Worm (Caenorhabditis elegans) whole organism, mixed stage, embryonic: Measurements from ENCODE around the gene chs-2.

Experiments
- elt-1 ChIP-seq: sonication (generic microtip); optimal IDR thresholded peaks from 2 replicates; lab custom pipeline; 2017; ENCODE audit warnings: missing genetic modification characterization, mild to moderate bottlenecking, missing compliant biosample characterization, antibody characterized with exemption, moderate library complexity, borderline replicate concordance; ENCODE audit not compliant: insufficient read depth
- elt-3 ChIP-seq: fragments of 150-350 bp; optimal IDR thresholded peaks from 2 replicates; lab custom pipeline; 2014; ENCODE audit warnings: missing biosample characterization, missing genetic modification characterization
- hlh-1 ChIP-seq: fragments of 150-350 bp; optimal IDR thresholded peaks from 2 replicates; lab custom pipeline; 2014; ENCODE audit warnings: missing biosample characterization, missing genetic modification reagents, missing genetic modification characterization
- lin-13 ChIP-seq: fragments of 150-350 bp; optimal IDR thresholded peaks from 2 replicates; lab custom pipeline; 2014; ENCODE audit warnings: missing biosample characterization, missing genetic modification characterization
- nhr-12 ChIP-seq: fragments of 150-350 bp; optimal IDR thresholded peaks from 2 replicates; lab custom pipeline; 2014; ENCODE audit warnings: missing biosample characterization, missing genetic modification characterization
- pha-4 ChIP-seq: fragments of 150-350 bp; optimal IDR thresholded peaks from 2 replicates; lab custom pipeline; 2018; ENCODE audit warnings: missing biosample characterization, missing genetic modification reagents, missing genetic modification characterization
- snpc-4 ChIP-seq: fragments of 150-350 bp; optimal IDR thresholded peaks from 2 replicates; lab custom pipeline; 2014; ENCODE audit warnings: missing biosample characterization, missing genetic modification characterization
- unc-120 ChIP-seq: sonication (generic microtip); optimal IDR thresholded peaks from 2 replicates; lab custom pipeline; 2017; ENCODE audit warnings: missing genetic modification characterization, missing compliant biosample characterization; ENCODE audit not compliant: poor library complexity, severe bottlenecking
- unc-62 ChIP-seq: fragments of 150-350 bp; optimal IDR thresholded peaks from 2 replicates; lab custom pipeline; 2014; ENCODE audit warnings: missing biosample characterization, missing genetic modification reagents, missing genetic modification characterization
- ztf-11 ChIP-seq: fragments of 150-350 bp; optimal IDR thresholded peaks from 2 replicates; lab custom pipeline; 2014; ENCODE audit warnings: missing biosample characterization, missing genetic modification characterization

- TF ChIP-seq pha-4 (tag; lab: Kevin White, UChicago) (no peak), elt-1 (tag; lab: Kevin White, UChicago) (no peak), unc-62 (GFP tag; lab: Kevin White, UChicago) (no peak), hlh-1 (tag; lab: Kevin White, UChicago) (no peak), ztf-11 (tag; lab: Kevin White, UChicago) (no peak), elt-3 (tag; lab: Kevin White, UChicago) (no peak), lin-13 (no peak), snpc-4 (no peak), unc-120 (tag; lab: Kevin White, UChicago) (no peak), nhr-12 (tag; lab: Kevin White, UChicago) (no peak)
These were observed 39.7 kb upstream of the chs-2 start for ce11 chrII:156999-157499.
